Worm (Caenorhabditis elegans) whole organism, L3 larva: ENCODE data around the gene lec-2.
A peak's percentile ranks its signal among the peaks of the same experiment; 100 is the strongest.

Experiments used
- aly-2 ChIP-seq: fragments of 150-350 bp; optimal IDR thresholded peaks from 2 replicates; lab custom pipeline; 2014; ENCODE audit warnings: missing biosample characterization, missing genetic modification characterization
- ceh-9 ChIP-seq: sonication (generic microtip); optimal IDR thresholded peaks from 2 replicates; lab custom pipeline; 2018; ENCODE audit warnings: missing biosample characterization, missing genetic modification characterization
- elt-1 ChIP-seq: fragments of 150-350 bp; optimal IDR thresholded peaks from 2 replicates; lab custom pipeline; 2014; ENCODE audit warnings: missing biosample characterization, missing genetic modification characterization
- elt-2 ChIP-seq: sonication (generic microtip); optimal IDR thresholded peaks from 2 replicates; lab custom pipeline; 2016; ENCODE audit warnings: missing genetic modification reagents, mild to moderate bottlenecking, missing genetic modification characterization, missing compliant biosample characterization
- hmg-11 ChIP-seq: sonication (generic microtip); optimal IDR thresholded peaks from 2 replicates; lab custom pipeline; 2016; ENCODE audit warnings: missing genetic modification characterization, missing compliant biosample characterization
- mml-1 ChIP-seq: fragments of 150-350 bp; sonication (generic microtip); optimal IDR thresholded peaks from 3 replicates; lab custom pipeline; 2014; ENCODE audit warnings: missing biosample characterization, missing genetic modification characterization
- nfya-1 ChIP-seq: sonication (generic microtip); optimal IDR thresholded peaks from 2 replicates; lab custom pipeline; 2017; ENCODE audit warnings: missing genetic modification characterization, mild to moderate bottlenecking, missing compliant biosample characterization, antibody characterized with exemption, moderate library complexity; ENCODE audit not compliant: insufficient read depth
- nhr-23 ChIP-seq: fragments of 150-350 bp; optimal IDR thresholded peaks from 2 replicates; lab custom pipeline; 2014; ENCODE audit warnings: missing biosample characterization, missing genetic modification reagents, missing genetic modification characterization
- nhr-237 ChIP-seq: fragments of 150-350 bp; optimal IDR thresholded peaks from 2 replicates; lab custom pipeline; 2014; ENCODE audit warnings: missing biosample characterization, missing genetic modification characterization
- nhr-76 ChIP-seq: fragments of 150-350 bp; sonication (generic microtip); optimal IDR thresholded peaks from 5 replicates; lab custom pipeline; 2014; ENCODE audit warnings: missing biosample characterization, missing genetic modification characterization
- pqm-1 ChIP-seq: fragments of 150-350 bp; optimal IDR thresholded peaks from 2 replicates; lab custom pipeline; 2017; ENCODE audit warnings: missing biosample characterization, missing genetic modification characterization, inconsistent platforms
- tbx-2 ChIP-seq: sonication (generic microtip); optimal IDR thresholded peaks from 2 replicates; lab custom pipeline; 2016; ENCODE audit warnings: mild to moderate bottlenecking, missing genetic modification characterization, missing compliant biosample characterization
- unc-39 ChIP-seq: sonication (generic microtip); optimal IDR thresholded peaks from 4 replicates; lab custom pipeline; 2017; ENCODE audit warnings: missing biosample characterization, missing genetic modification characterization
- unc-62 ChIP-seq: fragments of 150-350 bp; sonication (generic microtip); optimal IDR thresholded peaks from 4 replicates; lab custom pipeline; 2014; ENCODE audit warnings: missing biosample characterization, missing genetic modification reagents, missing genetic modification characterization
- ztf-11 ChIP-seq: fragments of 150-350 bp; optimal IDR thresholded peaks from 2 replicates; lab custom pipeline; 2014; ENCODE audit warnings: missing biosample characterization, missing genetic modification characterization

Gene lec-2

ce11 chrII:9966954-9967353 lies 49.0 kb downstream of the lec-2 start, which contains the start of gene dtmk-1:
Gene dtmk-1, minus strand, starts transcription at chrII:9967099.
- TF ChIP-seq elt-1 (tag; lab: Kevin White, UChicago) = peak; percentile 62
- peak; percentile 25 for TF ChIP-seq nhr-23 (tag; lab: Kevin White, UChicago)
- TF ChIP-seq nfya-1 (tag; lab: Kevin White, UChicago) = no peak

- TF ChIP-seq ceh-9 (tag; lab: Kevin White, UChicago) (no peak), unc-62 (GFP tag; lab: Kevin White, UChicago) (no peak), tbx-2 (tag; lab: Kevin White, UChicago) (peak; percentile 86), pqm-1 (tag; lab: Kevin White, UChicago) (peak; percentile 56), ztf-11 (tag; lab: Kevin White, UChicago) (no peak), hmg-11 (tag; lab: Kevin White, UChicago) (no peak)
Measured at ce11 chrII:9965325-9965724, 50.7 kb downstream of the lec-2 start.

ce11 chrII:9963808-9964207 lies 52.2 kb downstream of the lec-2 start:
- no peak for TF ChIP-seq hmg-11 (tag; lab: Kevin White, UChicago)
- peak; percentile 31 for TF ChIP-seq elt-2 (tag; lab: Kevin White, UChicago)

- TF ChIP-seq aly-2 (tag; lab: Kevin White, UChicago) (no peak), nhr-76 (tag; lab: Kevin White, UChicago) (no peak), unc-39 (tag; lab: Kevin White, UChicago) (no peak), nfya-1 (tag; lab: Kevin White, UChicago) (peak; percentile 38), nhr-237 (tag; lab: Kevin White, UChicago) (no peak), mml-1 (tag; lab: Kevin White, UChicago) (no peak), elt-2 (tag; lab: Kevin White, UChicago) (no peak)
Measured at ce11 chrII:9960127-9960526, 55.9 kb downstream of the lec-2 start.
